Fruit fly (Drosophila melanogaster) whole organism, embryonic: ENCODE measurements around the gene ATPsynO.

Experiments used
- CG10654 ChIP-seq: fragments of 200-800 bp; sonication (Bioruptor generic); optimal IDR thresholded peaks from 2 replicates; lab custom pipeline; 2016; ENCODE audit warnings: missing biosample characterization, missing genetic modification characterization
- CG11247 ChIP-seq: fragments of 200-800 bp; sonication (Bioruptor generic); IDR thresholded peaks from 2 replicates; pipeline ENCODE4 v1.3.6; 2022; ENCODE audit warnings: missing biosample characterization, missing genetic modification characterization
- CG11560 ChIP-seq: fragments of 200-800 bp; sonication (Bioruptor generic); IDR thresholded peaks from 3 replicates; pipeline ENCODE4 v1.3.6; 2022; ENCODE audit warnings: missing biosample characterization, missing genetic modification characterization
- CG12391 ChIP-seq: fragments of 200-800 bp; sonication (Bioruptor generic); optimal IDR thresholded peaks from 3 replicates; lab custom pipeline; 2018; ENCODE audit warnings: missing biosample characterization, mild to moderate bottlenecking, missing genetic modification characterization, moderate library complexity
- CG12659 ChIP-seq: fragments of 200-800 bp; sonication (Bioruptor generic); optimal IDR thresholded peaks from 3 replicates; lab custom pipeline; 2017; ENCODE audit warnings: mild to moderate bottlenecking, missing biosample characterization, missing genetic modification reagents, missing genetic modification characterization
- CG12744 ChIP-seq: fragments of 200-800 bp; sonication (Bioruptor generic); optimal IDR thresholded peaks from 2 replicates; lab custom pipeline; 2016; ENCODE audit warnings: missing biosample characterization, missing genetic modification characterization
- CG14667 ChIP-seq: fragments of 200-800 bp; sonication (Bioruptor generic); IDR thresholded peaks from 2 replicates; pipeline ENCODE4 v1.3.6; 2022; ENCODE audit warnings: missing biosample characterization, missing genetic modification characterization
- CG14860 ChIP-seq: fragments of 200-800 bp; sonication (Bioruptor generic); IDR thresholded peaks from 3 replicates; pipeline ENCODE4 v1.3.6; 2022; ENCODE audit warnings: missing biosample characterization, missing genetic modification characterization; ENCODE audit not compliant: partially characterized antibody
- CG15514 ChIP-seq: fragments of 200-800 bp; sonication (Bioruptor generic); optimal IDR thresholded peaks from 3 replicates; lab custom pipeline; 2017; ENCODE audit warnings: missing biosample characterization, missing genetic modification characterization, mild to moderate bottlenecking, moderate library complexity, missing genetic modification reagents
- CG18011 ChIP-seq: fragments of 200-800 bp; sonication (Bioruptor generic); optimal IDR thresholded peaks from 2 replicates; lab custom pipeline; 2017; ENCODE audit warnings: missing biosample characterization, missing genetic modification characterization, mild to moderate bottlenecking, moderate library complexity, missing genotype
- CG2116 ChIP-seq: fragments of 200-800 bp; sonication (Bioruptor generic); optimal IDR thresholded peaks from 3 replicates; lab custom pipeline; 2018; ENCODE audit warnings: missing biosample characterization, mild to moderate bottlenecking, missing genetic modification characterization
- CG2712 ChIP-seq: fragments of 200-800 bp; optimal IDR thresholded peaks from 3 replicates; lab custom pipeline; 2019; ENCODE audit warnings: missing biosample characterization, mild to moderate bottlenecking, missing genetic modification characterization, moderate library complexity
- CG3065 ChIP-seq: fragments of 200-800 bp; sonication (Bioruptor generic); optimal IDR thresholded peaks from 2 replicates; lab custom pipeline; 2016; ENCODE audit warnings: missing biosample characterization, missing genetic modification characterization
- CG3281 ChIP-seq: fragments of 200-800 bp; sonication (Bioruptor generic); optimal IDR thresholded peaks from 3 replicates; lab custom pipeline; 2017; ENCODE audit warnings: missing biosample characterization, mild to moderate bottlenecking, missing genetic modification characterization
- CG34376 ChIP-seq: fragments of 200-800 bp; sonication (Bioruptor generic); optimal IDR thresholded peaks from 2 replicates; lab custom pipeline; 2018; ENCODE audit warnings: missing biosample characterization, mild to moderate bottlenecking, missing genetic modification characterization
- CG3847 ChIP-seq: fragments of 200-800 bp; sonication (Bioruptor generic); IDR thresholded peaks from 2 replicates; pipeline ENCODE4 v1.3.6; 2022; ENCODE audit warnings: missing biosample characterization, missing genetic modification characterization
- CG4360 ChIP-seq: fragments of 200-800 bp; sonication (Bioruptor generic); IDR thresholded peaks from 2 replicates; pipeline ENCODE4 v1.3.6; 2022; ENCODE audit warnings: missing biosample characterization, missing genetic modification characterization
- CG4854 ChIP-seq: fragments of 200-800 bp; sonication (Bioruptor generic); optimal IDR thresholded peaks from 2 replicates; lab custom pipeline; 2016; ENCODE audit warnings: missing biosample characterization, missing genetic modification characterization, inconsistent platforms
- CG5953 ChIP-seq: fragments of 200-800 bp; sonication (Bioruptor generic); IDR thresholded peaks from 2 replicates; pipeline ENCODE4 v1.3.6; 2022; ENCODE audit warnings: missing biosample characterization, missing genetic modification characterization
- CG6272 ChIP-seq: fragments of 200-800 bp; sonication (Bioruptor generic); IDR thresholded peaks from 2 replicates; pipeline ENCODE4 v1.3.6; 2022; ENCODE audit warnings: missing biosample characterization, missing genetic modification characterization
- CG7357 ChIP-seq: fragments of 200-800 bp; sonication (Bioruptor generic); IDR thresholded peaks from 3 replicates; pipeline ENCODE4 v1.3.6; 2022; ENCODE audit warnings: missing biosample characterization, missing genetic modification characterization
- CG7372 ChIP-seq: fragments of 200-800 bp; sonication (Bioruptor generic); IDR thresholded peaks from 2 replicates; pipeline ENCODE4 v1.3.6; 2022; ENCODE audit warnings: missing biosample characterization, missing genetic modification characterization
- CoRest ChIP-seq: fragments of 200-800 bp; sonication (Bioruptor generic); optimal IDR thresholded peaks from 3 replicates; lab custom pipeline; 2018; ENCODE audit warnings: missing biosample characterization, mild to moderate bottlenecking, missing genetic modification characterization, moderate library complexity
- D19B ChIP-seq: fragments of 200-800 bp; sonication (Bioruptor generic); optimal IDR thresholded peaks from 2 replicates; lab custom pipeline; 2017; ENCODE audit warnings: missing biosample characterization, mild to moderate bottlenecking, missing genetic modification characterization
- GATAe ChIP-seq: fragments of 200-800 bp; sonication (Bioruptor generic); conservative IDR thresholded peaks from 2 replicates; pipeline ENCODE4 v1.3.6; 2022; ENCODE audit warnings: missing biosample characterization, missing genetic modification characterization
- HmgD ChIP-seq: fragments of 200-800 bp; sonication (Bioruptor generic); optimal IDR thresholded peaks from 3 replicates; lab custom pipeline; 2016; ENCODE audit warnings: missing biosample characterization, missing genetic modification characterization
- NC2β ChIP-seq: fragments of 200-800 bp; sonication (Bioruptor generic); optimal IDR thresholded peaks from 2 replicates; lab custom pipeline; 2016; ENCODE audit warnings: missing biosample characterization, missing genetic modification characterization
- NfI ChIP-seq: fragments of 200-800 bp; sonication (Bioruptor generic); optimal IDR thresholded peaks from 3 replicates; lab custom pipeline; 2018; ENCODE audit warnings: missing biosample characterization, mild to moderate bottlenecking, missing genetic modification characterization, moderate library complexity
- Side ChIP-seq: fragments of 200-800 bp; sonication (Bioruptor generic); optimal IDR thresholded peaks from 2 replicates; lab custom pipeline; 2016; ENCODE audit warnings: missing biosample characterization, missing genetic modification characterization
- TFAM ChIP-seq: fragments of 200-800 bp; sonication (Bioruptor generic); optimal IDR thresholded peaks from 2 replicates; lab custom pipeline; 2017; ENCODE audit warnings: missing biosample characterization, missing genetic modification characterization, inconsistent platforms
- amos ChIP-seq: fragments of 200-800 bp; sonication (Bioruptor generic); IDR thresholded peaks from 2 replicates; pipeline ENCODE4 v1.3.6; 2022; ENCODE audit warnings: missing biosample characterization, missing genetic modification characterization; ENCODE audit not compliant: partially characterized antibody
- az2 ChIP-seq: fragments of 200-800 bp; sonication (Bioruptor generic); optimal IDR thresholded peaks from 3 replicates; lab custom pipeline; 2016; ENCODE audit warnings: missing biosample characterization, missing genetic modification characterization
- bbx ChIP-seq: fragments of 200-800 bp; sonication (Bioruptor generic); IDR thresholded peaks from 2 replicates; pipeline ENCODE4 v1.3.6; 2022; ENCODE audit warnings: missing biosample characterization, missing genetic modification characterization; ENCODE audit not compliant: partially characterized antibody
- corto ChIP-seq: fragments of 200-800 bp; sonication (Bioruptor generic); optimal IDR thresholded peaks from 2 replicates; lab custom pipeline; 2016; ENCODE audit warnings: missing biosample characterization, mild to moderate bottlenecking, missing genetic modification characterization, moderate library complexity
- crc ChIP-seq: fragments of 200-800 bp; sonication (Bioruptor generic); optimal IDR thresholded peaks from 2 replicates; lab custom pipeline; 2016; ENCODE audit warnings: missing biosample characterization, missing genetic modification characterization
- crol ChIP-seq: fragments of 200-800 bp; sonication (Bioruptor generic); IDR thresholded peaks from 2 replicates; pipeline ENCODE4 v1.3.6; 2022; ENCODE audit warnings: missing biosample characterization, missing genetic modification characterization
- cwo ChIP-seq: fragments of 200-800 bp; sonication (Bioruptor generic); optimal IDR thresholded peaks from 3 replicates; lab custom pipeline; 2017; ENCODE audit warnings: missing biosample characterization, missing genetic modification characterization, mild to moderate bottlenecking, moderate library complexity, missing genetic modification reagents
- dimm ChIP-seq: fragments of 200-800 bp; sonication (Bioruptor generic); IDR thresholded peaks from 2 replicates; pipeline ENCODE4 v1.3.6; 2022; ENCODE audit warnings: missing biosample characterization, missing genetic modification characterization
- gro ChIP-seq: fragments of 200-800 bp; sonication (Bioruptor generic); optimal IDR thresholded peaks from 2 replicates; lab custom pipeline; 2016; ENCODE audit warnings: missing biosample characterization, missing genetic modification characterization
- gsb-n ChIP-seq: fragments of 200-800 bp; sonication (Bioruptor generic); optimal IDR thresholded peaks from 3 replicates; lab custom pipeline; 2018; ENCODE audit warnings: missing biosample characterization, mild to moderate bottlenecking, missing genetic modification characterization
- jigr1 ChIP-seq: fragments of 200-800 bp; sonication (Bioruptor generic); IDR thresholded peaks from 3 replicates; pipeline ENCODE4 v1.3.6; 2022; ENCODE audit warnings: missing biosample characterization, missing genetic modification characterization
- knrl ChIP-seq: fragments of 200-800 bp; sonication (Bioruptor generic); IDR thresholded peaks from 3 replicates; pipeline ENCODE4 v1.3.6; 2022; ENCODE audit warnings: missing biosample characterization, missing genetic modification characterization; ENCODE audit not compliant: partially characterized antibody
- mirr ChIP-seq: fragments of 200-800 bp; sonication (Bioruptor generic); optimal IDR thresholded peaks from 3 replicates; lab custom pipeline; 2018; ENCODE audit warnings: missing biosample characterization, mild to moderate bottlenecking, missing genetic modification characterization
- onecut ChIP-seq: fragments of 200-800 bp; sonication (Bioruptor generic); IDR thresholded peaks from 2 replicates; pipeline ENCODE4 v1.3.6; 2022; ENCODE audit warnings: missing biosample characterization, missing genetic modification characterization
- p53 ChIP-seq: fragments of 200-800 bp; sonication (Bioruptor generic); optimal IDR thresholded peaks from 2 replicates; lab custom pipeline; 2016; ENCODE audit warnings: missing biosample characterization, missing genetic modification characterization
- pfk ChIP-seq: fragments of 200-800 bp; sonication (Bioruptor generic); optimal IDR thresholded peaks from 2 replicates; lab custom pipeline; 2018; ENCODE audit warnings: missing biosample characterization, mild to moderate bottlenecking, missing genetic modification characterization, moderate library complexity
- pita ChIP-seq: fragments of 200-800 bp; sonication (Bioruptor generic); optimal IDR thresholded peaks from 2 replicates; lab custom pipeline; 2017; ENCODE audit warnings: missing biosample characterization, mild to moderate bottlenecking, missing genetic modification characterization
- salm ChIP-seq: fragments of 200-800 bp; sonication (Bioruptor generic); optimal IDR thresholded peaks from 2 replicates; lab custom pipeline; 2018; ENCODE audit warnings: missing biosample characterization, mild to moderate bottlenecking, missing genetic modification characterization
- sr ChIP-seq: fragments of 200-800 bp; sonication (Bioruptor generic); IDR thresholded peaks from 3 replicates; pipeline ENCODE4 v1.3.6; 2022; ENCODE audit warnings: missing biosample characterization, missing genetic modification characterization
- tna ChIP-seq: fragments of 200-800 bp; sonication (Bioruptor generic); IDR thresholded peaks from 2 replicates; pipeline ENCODE4 v1.3.6; 2022; ENCODE audit warnings: missing biosample characterization, missing genetic modification characterization; ENCODE audit not compliant: partially characterized antibody
- tup ChIP-seq: fragments of 200-800 bp; sonication (Bioruptor generic); optimal IDR thresholded peaks from 2 replicates; lab custom pipeline; 2016; ENCODE audit warnings: missing biosample characterization, mild to moderate bottlenecking, missing genetic modification characterization, moderate library complexity

The ATPsynO gene

dm6 chr3R:15231635-15232138 lies 33.7 kb upstream of the ATPsynO start:
- TF ChIP-seq CG10654 (GFP tag; lab: Kevin White, UChicago), result no peak
- no peak for TF ChIP-seq CG7372 (GFP tag; lab: Robert Waterston, UW)
- TF ChIP-seq CG3065 (GFP tag; lab: Kevin White, UChicago), result no peak
- TF ChIP-seq CG3281 (GFP tag; lab: Kevin White, UChicago), result peak; percentile 12
- TF ChIP-seq az2 (GFP tag; lab: Kevin White, UChicago), result no peak
- no peak for TF ChIP-seq CG14667 (GFP tag; lab: Robert Waterston, UW)
- TF ChIP-seq pita (GFP tag; lab: Kevin White, UChicago), result no peak
- TF ChIP-seq CG12744, result no peak
- peak; percentile 1 for TF ChIP-seq salm (tag; lab: Kevin White, UChicago)
- no peak for TF ChIP-seq bbx
- no peak for TF ChIP-seq CG14860 (GFP tag; lab: Robert Waterston, UW)
- peak; percentile 1 for TF ChIP-seq cwo (GFP tag; lab: Kevin White, UChicago)
- no peak for TF ChIP-seq HmgD (GFP tag; lab: Kevin White, UChicago)
- TF ChIP-seq CG12391, result no peak
- no peak for TF ChIP-seq CG4360
- TF ChIP-seq D19B (GFP tag; lab: Kevin White, UChicago), result no peak
- no peak for TF ChIP-seq NfI (GFP tag; lab: Kevin White, UChicago)
- TF ChIP-seq CG12659 (GFP tag; lab: Kevin White, UChicago), result no peak
- no peak for TF ChIP-seq p53
- no peak for TF ChIP-seq onecut (GFP tag; lab: Robert Waterston, UW)
- no peak for TF ChIP-seq CG11560 (tag; lab: Robert Waterston, UW)
- no peak for TF ChIP-seq crc (GFP tag; lab: Kevin White, UChicago)
- TF ChIP-seq sr (GFP tag; lab: Robert Waterston, UW), result no peak
- no peak for TF ChIP-seq tup (GFP tag; lab: Kevin White, UChicago)
- TF ChIP-seq CG3847 (GFP tag; lab: Robert Waterston, UW), result no peak
- peak; percentile 32 for TF ChIP-seq GATAe (GFP tag; lab: Robert Waterston, UW)
- TF ChIP-seq gsb-n (tag; lab: Kevin White, UChicago), result no peak
- no peak for TF ChIP-seq NC2β (GFP tag; lab: Kevin White, UChicago)
- TF ChIP-seq tna (GFP tag; lab: Robert Waterston, UW), result no peak
- no peak for TF ChIP-seq TFAM
- no peak for TF ChIP-seq CG4854 (GFP tag; lab: Kevin White, UChicago)
- TF ChIP-seq dimm (GFP tag; lab: Robert Waterston, UW), result no peak
- TF ChIP-seq knrl (GFP tag; lab: Robert Waterston, UW), result no peak
- no peak for TF ChIP-seq corto
- no peak for TF ChIP-seq amos (GFP tag; lab: Robert Waterston, UW)
- peak; percentile 3 for TF ChIP-seq CG15514 (GFP tag; lab: Kevin White, UChicago)
- no peak for TF ChIP-seq CG2712
- TF ChIP-seq CG34376 (GFP tag; lab: Kevin White, UChicago), result peak; percentile 91
- TF ChIP-seq CG6272, result no peak
- no peak for TF ChIP-seq CG18011
- TF ChIP-seq gro (GFP tag; lab: Kevin White, UChicago), result peak; percentile 7
- no peak for TF ChIP-seq CG2116
- TF ChIP-seq mirr (GFP tag; lab: Kevin White, UChicago), result peak; percentile 81
- TF ChIP-seq CG7357 (GFP tag; lab: Robert Waterston, UW), result no peak
- no peak for TF ChIP-seq jigr1
- TF ChIP-seq CG11247 (GFP tag; lab: Robert Waterston, UW), result no peak
- TF ChIP-seq CoRest (tag; lab: Kevin White, UChicago), result no peak
- no peak for TF ChIP-seq Side (GFP tag; lab: Kevin White, UChicago)
- TF ChIP-seq pfk (GFP tag; lab: Kevin White, UChicago), result no peak
- TF ChIP-seq CG5953, result no peak
- no peak for TF ChIP-seq crol
